Fruit fly (Drosophila melanogaster) whole organism, embryonic: ENCODE measurements around the gene iav.

Experiments used
- Bgb ChIP-seq: fragments of 200-800 bp; sonication (Bioruptor generic); IDR thresholded peaks from 2 replicates; pipeline ENCODE4 v1.3.6; 2022; ENCODE audit warnings: missing biosample characterization, missing genetic modification characterization; ENCODE audit not compliant: partially characterized antibody
- CG10267 ChIP-seq: fragments of 200-800 bp; sonication (Bioruptor generic); optimal IDR thresholded peaks from 2 replicates; lab custom pipeline; 2018; ENCODE audit warnings: missing biosample characterization, mild to moderate bottlenecking, missing genetic modification characterization, moderate library complexity
- CG10462 ChIP-seq: fragments of 200-800 bp; sonication (Bioruptor generic); optimal IDR thresholded peaks from 2 replicates; lab custom pipeline; 2016; ENCODE audit warnings: missing biosample characterization, missing genetic modification characterization
- CG11560 ChIP-seq: fragments of 200-800 bp; sonication (Bioruptor generic); IDR thresholded peaks from 3 replicates; pipeline ENCODE4 v1.3.6; 2022; ENCODE audit warnings: missing biosample characterization, missing genetic modification characterization
- CG11695 ChIP-seq: fragments of 200-800 bp; sonication (Bioruptor generic); IDR thresholded peaks from 3 replicates; pipeline ENCODE4 v1.3.6; 2022; ENCODE audit warnings: missing biosample characterization, missing genetic modification characterization
- CG13424 ChIP-seq: fragments of 200-800 bp; sonication (Bioruptor generic); optimal IDR thresholded peaks from 2 replicates; lab custom pipeline; 2019; ENCODE audit warnings: missing biosample characterization, mild to moderate bottlenecking, missing genetic modification characterization, moderate library complexity
- CG17385 ChIP-seq: fragments of 200-800 bp; sonication (Bioruptor generic); optimal IDR thresholded peaks from 3 replicates; lab custom pipeline; 2018; ENCODE audit warnings: missing biosample characterization, mild to moderate bottlenecking, missing genetic modification characterization
- CG17912 ChIP-seq: fragments of 200-800 bp; sonication (Bioruptor generic); optimal IDR thresholded peaks from 2 replicates; lab custom pipeline; 2018; ENCODE audit warnings: missing biosample characterization, mild to moderate bottlenecking, missing genetic modification characterization
- CG2129 ChIP-seq: fragments of 200-800 bp; sonication (Bioruptor generic); IDR thresholded peaks from 2 replicates; pipeline ENCODE4 v1.3.6; 2022; ENCODE audit warnings: missing biosample characterization, missing genetic modification characterization; ENCODE audit not compliant: partially characterized antibody
- CG32532 ChIP-seq: fragments of 200-800 bp; sonication (Bioruptor generic); IDR thresholded peaks from 2 replicates; pipeline ENCODE4 v1.3.6; 2022; ENCODE audit warnings: missing biosample characterization, missing genetic modification characterization
- CG32767 ChIP-seq: fragments of 200-800 bp; sonication (Bioruptor generic); IDR thresholded peaks from 2 replicates; pipeline ENCODE4 v1.3.6; 2022; ENCODE audit warnings: missing biosample characterization, missing genetic modification characterization
- CG3281 ChIP-seq: fragments of 200-800 bp; sonication (Bioruptor generic); optimal IDR thresholded peaks from 3 replicates; lab custom pipeline; 2017; ENCODE audit warnings: missing biosample characterization, mild to moderate bottlenecking, missing genetic modification characterization
- CG33557 ChIP-seq: fragments of 200-800 bp; sonication (Bioruptor generic); optimal IDR thresholded peaks from 2 replicates; lab custom pipeline; 2019; ENCODE audit warnings: missing biosample characterization, mild to moderate bottlenecking, missing genetic modification characterization, moderate library complexity
- CG34224 ChIP-seq: fragments of 200-800 bp; sonication (Bioruptor generic); IDR thresholded peaks from 3 replicates; pipeline ENCODE4 v1.3.6; 2022; ENCODE audit warnings: missing biosample characterization, missing genetic modification characterization; ENCODE audit not compliant: partially characterized antibody
- CG6175 ChIP-seq: fragments of 200-800 bp; sonication (Bioruptor generic); IDR thresholded peaks from 3 replicates; pipeline ENCODE4 v1.3.6; 2022; ENCODE audit warnings: missing biosample characterization, missing genetic modification characterization
- CG7928 ChIP-seq: fragments of 200-800 bp; sonication (Bioruptor generic); optimal IDR thresholded peaks from 2 replicates; lab custom pipeline; 2017; ENCODE audit warnings: missing biosample characterization, mild to moderate bottlenecking, missing genetic modification characterization
- CG8089 ChIP-seq: fragments of 200-800 bp; sonication (Bioruptor generic); optimal IDR thresholded peaks from 3 replicates; lab custom pipeline; 2016; ENCODE audit warnings: missing biosample characterization, missing genetic modification characterization
- CG8388 ChIP-seq: fragments of 200-800 bp; sonication (Bioruptor generic); optimal IDR thresholded peaks from 2 replicates; lab custom pipeline; 2019; ENCODE audit warnings: missing biosample characterization, mild to moderate bottlenecking, missing genetic modification characterization, moderate library complexity
- CG8478 ChIP-seq: fragments of >200 bp; optimal IDR thresholded peaks from 2 replicates; lab custom pipeline; 2018
- Drgx ChIP-seq: fragments of 200-800 bp; sonication (Bioruptor generic); IDR thresholded peaks from 2 replicates; pipeline ENCODE4 v1.3.6; 2022; ENCODE audit warnings: missing biosample characterization, missing genetic modification characterization
- Eip74EF ChIP-seq, 2 experiments: fragments of 200-800 bp in 1 of 2; fragments of >200 bp in 1 of 2; sonication (Bioruptor generic) in 1 of 2; optimal IDR thresholded peaks; 2 replicates each; lab custom pipeline; 2017 to 2019; ENCODE audit warnings: missing biosample characterization in 2 of 2, missing genetic modification characterization in 2 of 2, mild to moderate bottlenecking in 1 of 2, moderate library complexity in 1 of 2
- Gug ChIP-seq: fragments of 200-800 bp; sonication (Bioruptor generic); IDR thresholded peaks from 4 replicates; pipeline ENCODE4 v1.3.6; 2022; ENCODE audit warnings: missing biosample characterization, missing genetic modification characterization
- H2.0 ChIP-seq: fragments of 200-800 bp; sonication (Bioruptor generic); IDR thresholded peaks from 2 replicates; pipeline ENCODE4 v1.3.6; 2022; ENCODE audit warnings: missing biosample characterization, missing genetic modification characterization
- HmgD ChIP-seq: fragments of 200-800 bp; sonication (Bioruptor generic); optimal IDR thresholded peaks from 3 replicates; lab custom pipeline; 2016; ENCODE audit warnings: missing biosample characterization, missing genetic modification characterization
- Lim3 ChIP-seq: fragments of 200-800 bp; sonication (Bioruptor generic); IDR thresholded peaks from 2 replicates; pipeline ENCODE4 v1.3.6; 2022; ENCODE audit warnings: missing biosample characterization, missing genetic modification characterization
- Lpt ChIP-seq: fragments of >200 bp; optimal IDR thresholded peaks from 2 replicates; lab custom pipeline; 2018; ENCODE audit warnings: missing biosample characterization, missing genetic modification characterization
- Med ChIP-seq: fragments of 200-800 bp; sonication (Bioruptor generic); peaks from one replicate; lab custom pipeline; 2016; ENCODE audit warnings: missing biosample characterization, missing genetic modification characterization, mild to moderate bottlenecking, inconsistent platforms, moderate library complexity
- NC2α ChIP-seq: fragments of 200-800 bp; sonication (Bioruptor generic); optimal IDR thresholded peaks from 2 replicates; lab custom pipeline; 2016; ENCODE audit warnings: missing biosample characterization, missing genetic modification characterization
- Oli ChIP-seq: fragments of 200-800 bp; sonication (Bioruptor generic); optimal IDR thresholded peaks from 2 replicates; lab custom pipeline; 2018; ENCODE audit warnings: missing biosample characterization, mild to moderate bottlenecking, missing genetic modification characterization, moderate library complexity
- Stat92E ChIP-seq, 3 experiments: fragments of >200 bp in 2 of 3; fragments of 200-800 bp in 1 of 3; sonication (Bioruptor generic) in 1 of 3; optimal IDR thresholded peaks; 2 replicates each; lab custom pipeline; 2017 to 2019; ENCODE audit warnings: missing biosample characterization in 3 of 3, missing genetic modification characterization in 3 of 3, mild to moderate bottlenecking in 1 of 3, moderate library complexity in 1 of 3
- ato ChIP-seq: fragments of 200-800 bp; sonication (Bioruptor generic); IDR thresholded peaks from 2 replicates; pipeline ENCODE4 v1.3.6; 2022; ENCODE audit warnings: missing biosample characterization, missing genetic modification characterization; ENCODE audit not compliant: partially characterized antibody
- bowl ChIP-seq: fragments of 200-800 bp; sonication (Bioruptor generic); IDR thresholded peaks from 2 replicates; pipeline ENCODE4 v1.3.6; 2022; ENCODE audit warnings: missing biosample characterization, missing genetic modification characterization
- cad ChIP-seq: fragments of >200 bp; optimal IDR thresholded peaks from 2 replicates; lab custom pipeline; 2017; ENCODE audit warnings: missing biosample characterization, missing genetic modification characterization
- crol ChIP-seq: fragments of 200-800 bp; sonication (Bioruptor generic); IDR thresholded peaks from 2 replicates; pipeline ENCODE4 v1.3.6; 2022; ENCODE audit warnings: missing biosample characterization, missing genetic modification characterization
- dpn ChIP-seq, 2 experiments: fragments of 200-800 bp; sonication (Bioruptor generic); optimal IDR thresholded peaks; 3 replicates each; lab custom pipeline; 2016; ENCODE audit warnings: missing biosample characterization in 2 of 2, missing genetic modification characterization in 2 of 2
- emc ChIP-seq: fragments of 200-800 bp; sonication (Bioruptor generic); optimal IDR thresholded peaks from 2 replicates; lab custom pipeline; 2016; ENCODE audit warnings: missing biosample characterization, missing genetic modification characterization
- esg ChIP-seq: fragments of 200-800 bp; sonication (Bioruptor generic); conservative IDR thresholded peaks from 2 replicates; pipeline ENCODE4 v1.3.6; 2022; ENCODE audit warnings: missing biosample characterization, missing genetic modification characterization
- ewg ChIP-seq: fragments of 200-800 bp; sonication (Bioruptor generic); optimal IDR thresholded peaks from 3 replicates; lab custom pipeline; 2017; ENCODE audit warnings: mild to moderate bottlenecking, missing biosample characterization, missing genetic modification reagents, missing genetic modification characterization
- jumu ChIP-seq: fragments of 200-800 bp; sonication (Bioruptor generic); optimal IDR thresholded peaks from 3 replicates; lab custom pipeline; 2016; ENCODE audit warnings: missing biosample characterization, missing genetic modification characterization
- lbe ChIP-seq: fragments of 200-800 bp; sonication (Bioruptor generic); optimal IDR thresholded peaks from 2 replicates; lab custom pipeline; 2016; ENCODE audit warnings: missing biosample characterization, mild to moderate bottlenecking, missing genetic modification characterization
- pan ChIP-seq, 4 experiments: fragments of >200 bp in 3 of 4; fragments of 200-800 bp in 1 of 4; sonication (Bioruptor generic) in 1 of 4; optimal IDR thresholded peaks in 3 of 4; IDR thresholded peaks in 1 of 4; 2 replicates each; pipeline versions ENCODE4 v1.3.6 to Lab custom; 2017 to 2022; ENCODE audit warnings: missing biosample characterization in 2 of 4, missing genetic modification characterization in 2 of 4, mixed read lengths in 1 of 4
- pros ChIP-seq: fragments of 200-800 bp; sonication (Bioruptor generic); optimal IDR thresholded peaks from 3 replicates; lab custom pipeline; 2019; ENCODE audit warnings: missing biosample characterization, mild to moderate bottlenecking, missing genetic modification characterization, moderate library complexity
- pum ChIP-seq: fragments of 200-800 bp; sonication (Bioruptor generic); optimal IDR thresholded peaks from 2 replicates; lab custom pipeline; 2016; ENCODE audit warnings: missing biosample characterization, missing genetic modification characterization
- sima ChIP-seq: fragments of 200-800 bp; sonication (Bioruptor generic); optimal IDR thresholded peaks from 2 replicates; lab custom pipeline; 2016; ENCODE audit warnings: missing biosample characterization, missing genetic modification characterization
- slbo ChIP-seq: fragments of 200-800 bp; sonication (Bioruptor generic); IDR thresholded peaks from 2 replicates; pipeline ENCODE4 v1.3.6; 2022; ENCODE audit warnings: missing biosample characterization, missing genetic modification characterization
- sqz ChIP-seq: fragments of 200-800 bp; sonication (Bioruptor generic); optimal IDR thresholded peaks from 3 replicates; lab custom pipeline; 2018; ENCODE audit warnings: missing biosample characterization, mild to moderate bottlenecking, missing genetic modification characterization
- stc ChIP-seq: fragments of 200-800 bp; sonication (Bioruptor generic); IDR thresholded peaks from 2 replicates; pipeline ENCODE4 v1.3.6; 2022; ENCODE audit warnings: missing biosample characterization, missing genetic modification characterization
- tgo ChIP-seq: fragments of 200-800 bp; sonication (Bioruptor generic); IDR thresholded peaks from 3 replicates; pipeline ENCODE4 v1.3.6; 2022; ENCODE audit warnings: missing biosample characterization, missing genetic modification characterization
- tio ChIP-seq: fragments of 200-800 bp; sonication (Bioruptor generic); optimal IDR thresholded peaks from 2 replicates; lab custom pipeline; 2017; ENCODE audit warnings: missing biosample characterization, missing genetic modification characterization, inconsistent platforms
- tup ChIP-seq: fragments of 200-800 bp; sonication (Bioruptor generic); optimal IDR thresholded peaks from 2 replicates; lab custom pipeline; 2016; ENCODE audit warnings: missing biosample characterization, mild to moderate bottlenecking, missing genetic modification characterization, moderate library complexity
- yki ChIP-seq: fragments of >200 bp; optimal IDR thresholded peaks from 3 replicates; lab custom pipeline; 2018

The iav gene

dm6 chrX:6813678-6814077, at the start of gene iav:
TSS of gene iav (plus strand) at chrX:6813978.
- TF ChIP-seq yki (lab: Kevin White, UChicago) = no peak
- no peak for TF ChIP-seq Lpt
- no peak for TF ChIP-seq CG34224
- TF ChIP-seq Drgx (GFP tag; lab: Robert Waterston, UW) = no peak
- TF ChIP-seq cad = no peak
- no peak for TF ChIP-seq NC2α (GFP tag; lab: Kevin White, UChicago)
- no peak for TF ChIP-seq sqz (GFP tag; lab: Kevin White, UChicago)
- no peak for TF ChIP-seq CG8388 (GFP tag; lab: Kevin White, UChicago)
- TF ChIP-seq tio (GFP tag; lab: Kevin White, UChicago) = no peak
- TF ChIP-seq CG10462 = no peak
- TF ChIP-seq tgo = no peak
- no peak for TF ChIP-seq CG11695 (GFP tag; lab: Robert Waterston, UW)
- no peak for TF ChIP-seq HmgD (GFP tag; lab: Kevin White, UChicago)
- TF ChIP-seq Stat92E (GFP tag; optimal IDR thresholded peaks at IDR 0.05; lab: Kevin White, UChicago) = no peak
- TF ChIP-seq sima (GFP tag; lab: Kevin White, UChicago) = no peak
- no peak for TF ChIP-seq pros (GFP tag; lab: Kevin White, UChicago)
- no peak for TF ChIP-seq H2.0 (GFP tag; lab: Robert Waterston, UW)

- TF ChIP-seq CG7928 = peak; percentile 98
- TF ChIP-seq CG32767 (GFP tag; lab: Robert Waterston, UW) = peak; percentile 84
- peak; percentile 84 for TF ChIP-seq CG33557 (GFP tag; lab: Kevin White, UChicago)
- TF ChIP-seq CG2129 = peak; percentile 97
- peak; percentile 35; the same call in 1 of the 2 replicates for TF ChIP-seq crol (GFP tag; lab: Robert Waterston, UW)
- no peak for TF ChIP-seq pan (optimal IDR thresholded peaks at IDR 0.05; lab: Kevin White, UChicago)
- TF ChIP-seq pan (GFP tag; optimal IDR thresholded peaks at IDR 0.05 in 1 of 2, IDR thresholded peaks at IDR 0.05 in 1 of 2) = peak in 1 of 2 experiments; percentile 92
- TF ChIP-seq CG10462 = peak; percentile 77
- TF ChIP-seq Lim3 (GFP tag; lab: Robert Waterston, UW) = peak; percentile 51; the same call in 1 of the 2 replicates
- TF ChIP-seq CG8089 (GFP tag; lab: Kevin White, UChicago) = no peak
- peak; percentile 91 for TF ChIP-seq stc (GFP tag; lab: Robert Waterston, UW)
- peak; percentile 96 for TF ChIP-seq Bgb (GFP tag; lab: Robert Waterston, UW)
- peak; percentile 91 for TF ChIP-seq Med (GFP tag; lab: Kevin White, UChicago)
- peak; percentile 89 for TF ChIP-seq CG13424 (tag; lab: Kevin White, UChicago)
- TF ChIP-seq CG10267 (tag; lab: Kevin White, UChicago) = peak; percentile 81
- TF ChIP-seq ato = peak; percentile 89
- peak; percentile 96 for TF ChIP-seq slbo (GFP tag; lab: Robert Waterston, UW)
- no peak for TF ChIP-seq lbe (GFP tag; lab: Kevin White, UChicago)
- peak; percentile 68; the same call in 1 of the 2 replicates for TF ChIP-seq bowl
- peak; percentile 81 for TF ChIP-seq CG11560 (tag; lab: Robert Waterston, UW)
- TF ChIP-seq Oli (tag; lab: Kevin White, UChicago) = peak; percentile 77
- TF ChIP-seq tup (GFP tag; lab: Kevin White, UChicago) = peak; percentile 71
- peak; percentile 55 for TF ChIP-seq jumu
- peak; percentile 80 for TF ChIP-seq CG6175
- TF ChIP-seq CG8478 (lab: Kevin White, UChicago) = no peak
- TF ChIP-seq CG17385 = peak; percentile 76
- no peak for TF ChIP-seq emc
- TF ChIP-seq dpn (GFP tag; optimal IDR thresholded peaks at IDR 0.05; lab: Kevin White, UChicago) = peak; percentile 43 to 93
- TF ChIP-seq pum = peak; percentile 62
- TF ChIP-seq ewg = peak; percentile 78
- TF ChIP-seq CG32532 (GFP tag; lab: Robert Waterston, UW) = peak; percentile 92
- TF ChIP-seq esg = peak; percentile 91
- TF ChIP-seq CG3281 (GFP tag; lab: Kevin White, UChicago) = no peak
- TF ChIP-seq Gug (GFP tag; lab: Robert Waterston, UW) = peak; percentile 94
- TF ChIP-seq Eip74EF (GFP tag; optimal IDR thresholded peaks at IDR 0.05; lab: Kevin White, UChicago) = no peak
- peak; percentile 65 for TF ChIP-seq CG17912
Observed at dm6 chrX:6770924-6771323, 42.9 kb upstream of the iav start, which contains the start of gene Coq7. TSS of gene Coq7 (plus strand) at chrX:6771225.
